Fruit fly (Drosophila melanogaster): ENCODE data around the gene daw.

The daw gene

dm6 chr2L:2767627-2768026, 37.4 kb upstream of the daw start, which contains the start of the genes Taf10b and Taf10 (continued):
- TF ChIP-seq emc (GFP tag; optimal IDR thresholded peaks at IDR 0.05) (no peak), CG11560 (tag; IDR thresholded peaks at IDR 0.05) (peak; percentile 57; the same call in 2 of the 3 replicates), CG2120 (GFP tag; optimal IDR thresholded peaks at IDR 0.05) (peak; percentile 10), Lhr (GFP tag; optimal IDR thresholded peaks at IDR 0.05) (no peak), Nf-YA (GFP tag; IDR thresholded peaks at IDR 0.05) (no peak), Ada2b (GFP tag; IDR thresholded peaks at IDR 0.05) (no peak), CG17829 (tag; optimal IDR thresholded peaks at IDR 0.05) (peak; percentile 24), HmgD (GFP tag; optimal IDR thresholded peaks at IDR 0.05) (no peak), hth (optimal IDR thresholded peaks at IDR 0.05) (no peak), fu2 (GFP tag; optimal IDR thresholded peaks at IDR 0.05) (no peak), ap (GFP tag; IDR thresholded peaks at IDR 0.05) (no peak), Jarid2 (GFP tag; optimal IDR thresholded peaks at IDR 0.05) (no peak), NC2β (GFP tag; optimal IDR thresholded peaks at IDR 0.05) (no peak), sqz (GFP tag; optimal IDR thresholded peaks at IDR 0.05) (no peak), PHDP (tag; optimal IDR thresholded peaks at IDR 0.05) (no peak), Nf-YC (tag; optimal IDR thresholded peaks at IDR 0.05) (peak; percentile 36), CG17361 (GFP tag; IDR thresholded peaks at IDR 0.05) (no peak), mam (GFP tag; optimal IDR thresholded peaks at IDR 0.05) (no peak), CG8089 (GFP tag; optimal IDR thresholded peaks at IDR 0.05) (no peak), CG34224 (GFP tag; IDR thresholded peaks at IDR 0.05; ENCODE audit: partially characterized antibody) (peak; percentile 95), her (GFP tag; optimal IDR thresholded peaks at IDR 0.05) (no peak), CG7928 (GFP tag; optimal IDR thresholded peaks at IDR 0.05) (no peak), NK7.1 (GFP tag; optimal IDR thresholded peaks at IDR 0.05) (no peak), knrl (GFP tag; IDR thresholded peaks at IDR 0.05; ENCODE audit: partially characterized antibody) (peak; percentile 61; the same call in 2 of the 3 replicates), danr (GFP tag; IDR thresholded peaks at IDR 0.05) (no peak), Kr (GFP tag; optimal IDR thresholded peaks at IDR 0.05) (no peak), Neu2 (GFP tag; optimal IDR thresholded peaks at IDR 0.05; ENCODE audit: borderline replicate concordance) (no peak), CG4820 (GFP tag; optimal IDR thresholded peaks at IDR 0.05) (no peak), dmrt11E (tag; optimal IDR thresholded peaks at IDR 0.05) (no peak), CG18011 (GFP tag; optimal IDR thresholded peaks at IDR 0.05) (no peak), trh (GFP tag; optimal IDR thresholded peaks at IDR 0.05) (no peak), CG12155 (GFP tag; optimal IDR thresholded peaks at IDR 0.05) (no peak), toy (GFP tag; IDR thresholded peaks at IDR 0.05) (no peak), nau (GFP tag; optimal IDR thresholded peaks at IDR 0.05) (no peak), zfh2 (GFP tag; optimal IDR thresholded peaks at IDR 0.05) (no peak), insv (GFP tag; optimal IDR thresholded peaks at IDR 0.05) (no peak), kah (GFP tag; optimal IDR thresholded peaks at IDR 0.05) (peak; percentile 3), esg (GFP tag; conservative IDR thresholded peaks at IDR 0.05) (no peak), Dp (GFP tag; optimal IDR thresholded peaks at IDR 0.05) (peak; percentile 45), CG4707 (GFP tag; optimal IDR thresholded peaks at IDR 0.05) (no peak), CG6683 (GFP tag; optimal IDR thresholded peaks at IDR 0.05) (no peak), CG4328 (GFP tag; optimal IDR thresholded peaks at IDR 0.05) (no peak), CG4854 (GFP tag; optimal IDR thresholded peaks at IDR 0.05) (no peak), Deaf1 (tag; optimal IDR thresholded peaks at IDR 0.05) (no peak), CG34376 (GFP tag; optimal IDR thresholded peaks at IDR 0.05) (peak; percentile 76), Tbp (GFP tag; optimal IDR thresholded peaks at IDR 0.05) (no peak), CG1602 (GFP tag; optimal IDR thresholded peaks at IDR 0.05) (no peak), CG31365 (tag; optimal IDR thresholded peaks at IDR 0.05) (no peak), CG18262 (tag; optimal IDR thresholded peaks at IDR 0.05) (no peak), Dip3 (GFP tag; optimal IDR thresholded peaks at IDR 0.05) (no peak), sens (GFP tag) (peak; percentile 40), D (optimal IDR thresholded peaks at IDR 0.05) (no peak), D (GFP tag; optimal IDR thresholded peaks at IDR 0.05) (no peak)

All from whole organism, embryonic.